Worm (Caenorhabditis elegans) whole organism, L4 larva: ENCODE results near the gene F59A7.2.

Experiments used
- F44E2.7 ChIP-seq: fragments of 200-800 bp; sonication (Bioruptor generic); IDR thresholded peaks from 2 replicates; pipeline ENCODE4 v2.1.2; 2022; ENCODE audit warnings: missing genetic modification characterization, missing compliant biosample characterization
- aha-1 ChIP-seq: fragments of 150-350 bp; peaks from one replicate; lab custom pipeline; 2014; ENCODE audit warnings: missing biosample characterization, missing genetic modification characterization
- aly-2 ChIP-seq: sonication (generic microtip); optimal IDR thresholded peaks from 2 replicates; lab custom pipeline; 2018; ENCODE audit warnings: missing biosample characterization, missing genetic modification characterization
- dmd-6 ChIP-seq: fragments of 200-800 bp; sonication (Bioruptor generic); IDR thresholded peaks from 2 replicates; pipeline ENCODE4 v1.3.6; 2022; ENCODE audit warnings: missing genetic modification reagents, missing genetic modification characterization, missing compliant biosample characterization
- hif-1 ChIP-seq, 2 experiments: sonication (generic microtip); optimal IDR thresholded peaks; 2 replicates each; lab custom pipeline; 2016 to 2017; ENCODE audit warnings: missing compliant biosample characterization in 2 of 2, missing genetic modification characterization in 2 of 2, missing genetic modification reagents in 2 of 2, missing genotype in 2 of 2, mild to moderate bottlenecking in 1 of 2
- lir-3 ChIP-seq: sonication (generic microtip); optimal IDR thresholded peaks from 2 replicates; lab custom pipeline; 2016; ENCODE audit warnings: mild to moderate bottlenecking, missing genetic modification characterization, missing compliant biosample characterization
- nhr-28 ChIP-seq: fragments of 150-350 bp; optimal IDR thresholded peaks from 2 replicates; lab custom pipeline; 2014; ENCODE audit warnings: missing biosample characterization, missing genetic modification characterization
- nhr-41 ChIP-seq: fragments of 200-800 bp; sonication (Bioruptor generic); IDR thresholded peaks from 2 replicates; pipeline ENCODE4 v1.3.6; 2022; ENCODE audit warnings: missing genetic modification reagents, missing genetic modification characterization, missing compliant biosample characterization
- nhr-76 ChIP-seq: fragments of 150-350 bp; optimal IDR thresholded peaks from 2 replicates; lab custom pipeline; 2014; ENCODE audit warnings: missing biosample characterization, missing genetic modification characterization
- unc-62 ChIP-seq, 3 experiments: fragments of 150-350 bp in 1 of 3; sonication (generic microtip); optimal IDR thresholded peaks in 2 of 3; peaks in 1 of 3; 1 replicate in 1 of 3; 2 replicates in 2 of 3; lab custom pipeline; 2014 to 2017; ENCODE audit warnings: missing biosample characterization in 3 of 3, missing genetic modification characterization in 3 of 3, missing genetic modification reagents in 3 of 3, missing genotype in 1 of 3
- ztf-7 ChIP-seq: fragments of 150-350 bp; optimal IDR thresholded peaks from 2 replicates; lab custom pipeline; 2014; ENCODE audit warnings: missing biosample characterization, missing genetic modification characterization

F59A7.2 gene

ce11 chrV:1968809-1969208 is 47.5 kb downstream of the F59A7.2 start:
- no peak for TF ChIP-seq unc-62 (GFP tag; optimal IDR thresholded peaks at IDR 0.05 in 1 of 2; lab: Kevin White, UChicago)
- no peak for TF ChIP-seq unc-62 (tag; optimal IDR thresholded peaks at IDR 0.05; lab: Kevin White, UChicago)
- peak; percentile 59 for TF ChIP-seq aha-1 (tag; lab: Kevin White, UChicago)
- TF ChIP-seq F44E2.7 (GFP tag; lab: Robert Waterston, UW): no peak
- TF ChIP-seq, all 104 proteins: peak for 1

ce11 chrV:1966962-1967361 is 49.4 kb downstream of the F59A7.2 start:
- TF ChIP-seq nhr-28 (peak; percentile 11), aha-1 (tag; lab: Kevin White, UChicago) (peak; percentile 49), dmd-6 (peak; percentile 37; the same call in 1 of the 2 replicates), ztf-7 (no peak), nhr-76 (tag; lab: Kevin White, UChicago) (peak; percentile 39), hif-1 (tag; optimal IDR thresholded peaks at IDR 0.05; lab: Kevin White, UChicago) (no peak), aly-2 (tag; lab: Kevin White, UChicago) (no peak), lir-3 (tag; lab: Kevin White, UChicago) (no peak), nhr-41 (GFP tag; lab: Robert Waterston, UW) (no peak)
